Worm (Caenorhabditis elegans): ENCODE data around the gene F15G9.6.
A peak's percentile ranks its signal among the peaks of the same experiment; 100 is the strongest.

The F15G9.6 gene

ce11 chrX:9690445-9690844 lies 19.1 kb upstream of the F15G9.6 start, which contains the start of gene npr-18:
TSS of gene npr-18 (plus strand) at chrX:9690745.
- no peak for TF ChIP-seq ceh-82 (tag; optimal IDR thresholded peaks at IDR 0.05)
- TF ChIP-seq unc-62 (GFP tag; optimal IDR thresholded peaks at IDR 0.05): no peak
- TF ChIP-seq sea-2 (GFP tag; optimal IDR thresholded peaks at IDR 0.05): no peak
- TF ChIP-seq pha-4 (tag; optimal IDR thresholded peaks at IDR 0.05): no peak
- no peak for TF ChIP-seq hmg-11 (tag; optimal IDR thresholded peaks at IDR 0.05)
- no peak for TF ChIP-seq jun-1 (tag; optimal IDR thresholded peaks at IDR 0.05)
- no peak for TF ChIP-seq nhr-25 (tag; optimal IDR thresholded peaks at IDR 0.05)
- no peak for TF ChIP-seq lin-15B (tag; optimal IDR thresholded peaks at IDR 0.05)
- no peak for TF ChIP-seq fkh-10 (GFP tag; optimal IDR thresholded peaks at IDR 0.05)
- TF ChIP-seq ztf-11 (tag; optimal IDR thresholded peaks at IDR 0.05): no peak
- TF ChIP-seq unc-39 (tag; optimal IDR thresholded peaks at IDR 0.05): no peak
- no peak for TF ChIP-seq R02D3.7 (tag; optimal IDR thresholded peaks at IDR 0.05)
- no peak for TF ChIP-seq pqm-1 (tag; optimal IDR thresholded peaks at IDR 0.05)
- no peak for TF ChIP-seq elt-1 (tag; optimal IDR thresholded peaks at IDR 0.05)
- no peak for TF ChIP-seq fkh-2 (tag; optimal IDR thresholded peaks at IDR 0.05)
- TF ChIP-seq ama-1 (optimal IDR thresholded peaks at IDR 0.05): no peak
- TF ChIP-seq egl-27 (tag; optimal IDR thresholded peaks at IDR 0.05): no peak
- TF ChIP-seq nhr-77 (tag; optimal IDR thresholded peaks at IDR 0.05): no peak
- no peak for TF ChIP-seq ZK546.5 (tag; optimal IDR thresholded peaks at IDR 0.05)
- TF ChIP-seq ztf-4 (tag; optimal IDR thresholded peaks at IDR 0.05): no peak

ce11 chrX:9697655-9698054 lies 11.9 kb upstream of the F15G9.6 start:
- TF ChIP-seq nhr-67 (tag; optimal IDR thresholded peaks at IDR 0.05) (no peak), nhr-76 (tag; optimal IDR thresholded peaks at IDR 0.05) (no peak)

- TF ChIP-seq hmg-11 (tag; optimal IDR thresholded peaks at IDR 0.05) (no peak), nhr-25 (tag; optimal IDR thresholded peaks at IDR 0.05) (no peak), nhr-23 (tag; optimal IDR thresholded peaks at IDR 0.05) (no peak), fkh-10 (GFP tag; optimal IDR thresholded peaks at IDR 0.05) (no peak)
These were observed 11.2 kb upstream of the F15G9.6 start, which contains the start of gene dyf-7 for ce11 chrX:9698359-9698758. TSS of gene dyf-7 (plus strand) at chrX:9698659.

ce11 chrX:9702790-9703189 lies 6.8 kb upstream of the F15G9.6 start:
- TF ChIP-seq lin-39 (tag; optimal IDR thresholded peaks at IDR 0.05): peak; percentile 64
- TF ChIP-seq nhr-11 (tag; optimal IDR thresholded peaks at IDR 0.05): no peak

DNA sequence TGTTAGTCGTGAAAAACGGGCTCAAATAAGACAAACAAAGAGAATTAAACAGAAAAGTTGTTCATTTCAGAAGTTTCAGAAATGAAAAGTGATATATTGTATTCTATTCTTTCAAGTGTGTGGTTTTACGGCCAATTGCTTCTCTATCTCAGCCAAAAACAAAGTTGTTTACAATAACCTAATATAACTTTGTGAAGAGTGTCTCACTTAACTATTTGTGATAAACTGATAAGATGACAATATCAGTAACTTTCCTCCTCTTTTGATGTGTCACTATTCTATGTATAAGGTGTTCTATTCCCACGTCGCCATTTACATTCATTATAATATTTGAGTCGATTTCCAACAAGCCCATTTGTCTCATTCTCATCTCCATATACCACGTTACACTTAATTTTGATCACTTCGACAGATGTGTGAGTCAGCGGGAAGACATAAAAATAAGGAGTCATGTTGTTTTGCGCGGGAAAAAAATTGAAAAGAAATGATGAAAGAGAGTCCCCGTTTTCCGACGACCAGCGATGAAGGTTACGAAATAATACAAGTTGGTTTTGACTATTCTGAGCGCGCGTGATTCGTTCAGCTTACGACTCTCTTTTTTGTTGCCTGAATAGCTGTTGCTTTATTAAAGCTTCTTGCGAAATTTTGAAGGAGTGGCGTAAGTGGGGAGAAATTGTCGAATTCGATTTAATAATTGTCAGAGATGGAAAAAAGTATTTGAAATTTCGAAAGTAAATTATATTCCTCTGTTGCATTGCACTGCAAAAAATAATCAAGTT lies 4.1 kb upstream of the F15G9.6 start:
- TF ChIP-seq pha-4 (tag; optimal IDR thresholded peaks at IDR 0.05) (peak; percentile 32), nhr-25 (tag; optimal IDR thresholded peaks at IDR 0.05) (no peak), lin-39 (tag; optimal IDR thresholded peaks at IDR 0.05) (peak; percentile 73), snpc-4 (tag; optimal IDR thresholded peaks at IDR 0.05) (no peak), elt-2 (tag; optimal IDR thresholded peaks at IDR 0.05) (peak; percentile 26), fkh-10 (GFP tag; optimal IDR thresholded peaks at IDR 0.05) (peak; percentile 67)

DNA sequence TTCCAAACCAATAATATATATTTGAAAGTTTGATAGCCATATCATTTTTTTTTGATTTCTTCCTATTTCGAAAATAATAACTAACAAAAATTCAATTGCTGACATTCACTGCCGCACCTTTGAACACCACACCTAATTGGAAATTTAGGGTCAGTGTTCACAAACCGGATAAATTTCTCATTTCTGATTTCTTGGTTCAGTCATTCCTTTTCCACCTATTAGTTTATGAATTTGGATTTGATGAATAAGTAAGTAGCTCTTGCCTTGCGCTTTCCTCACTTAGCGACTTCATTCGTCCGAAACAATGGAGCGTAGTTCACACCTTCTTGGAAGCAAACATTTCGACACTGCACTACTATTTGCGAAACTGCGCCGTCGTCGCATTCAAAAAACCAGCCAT lies 3.5 kb upstream of the F15G9.6 start, which contains the start of gene F15G9.1:
Gene F15G9.1, plus strand, starts transcription at position 301 of the 400 bp plus-strand sequence.
- TF ChIP-seq zag-1 (tag; optimal IDR thresholded peaks at IDR 0.05): no peak
- no peak for TF ChIP-seq nhr-77 (tag; optimal IDR thresholded peaks at IDR 0.05)
- TF ChIP-seq nhr-43 (tag; optimal IDR thresholded peaks at IDR 0.05; ENCODE audit: poor library complexity, severe bottlenecking): no peak
- no peak for TF ChIP-seq jun-1 (tag; optimal IDR thresholded peaks at IDR 0.05)
- no peak for TF ChIP-seq nhr-76 (tag; optimal IDR thresholded peaks at IDR 0.05)
- TF ChIP-seq unc-62 (GFP tag; optimal IDR thresholded peaks at IDR 0.05): no peak
- no peak for TF ChIP-seq unc-39 (tag; optimal IDR thresholded peaks at IDR 0.05)
- TF ChIP-seq ceh-82 (tag; optimal IDR thresholded peaks at IDR 0.05): no peak
- TF ChIP-seq nhr-23 (tag; optimal IDR thresholded peaks at IDR 0.05): no peak
- no peak for TF ChIP-seq ceh-16 (tag; optimal IDR thresholded peaks at IDR 0.05)
- TF ChIP-seq snpc-4 (tag; optimal IDR thresholded peaks at IDR 0.05): no peak
